Worm (Caenorhabditis elegans) whole organism, midembryonic: ENCODE results near the gene egl-15.

Source experiments
- T22C8.4 ChIP-seq: fragments of 200-800 bp; sonication (Bioruptor generic); IDR thresholded peaks from 2 replicates; pipeline ENCODE4 v1.3.6; 2022; ENCODE audit warnings: missing genetic modification characterization, missing compliant biosample characterization
- flt-1 ChIP-seq: fragments of 200-800 bp; sonication (Bioruptor generic); IDR thresholded peaks from 2 replicates; pipeline ENCODE4 v1.3.6; 2022; ENCODE audit warnings: missing genetic modification characterization, missing compliant biosample characterization
- med-1 ChIP-seq: sonication (generic microtip); optimal IDR thresholded peaks from 2 replicates; lab custom pipeline; 2017; ENCODE audit warnings: missing genetic modification characterization, mild to moderate bottlenecking, missing compliant biosample characterization, antibody characterized with exemption, missing genetic modification reagents; ENCODE audit not compliant: insufficient read depth
- ref-1 ChIP-seq: fragments of 200-800 bp; sonication (Bioruptor generic); conservative IDR thresholded peaks from 2 replicates; pipeline ENCODE4 v1.3.6; 2022; ENCODE audit warnings: missing genetic modification reagents, missing genetic modification characterization, missing compliant biosample characterization
- ztf-23 ChIP-seq: fragments of 200-800 bp; sonication (Bioruptor generic); IDR thresholded peaks from 2 replicates; pipeline ENCODE4 v1.3.6; 2022; ENCODE audit warnings: missing genetic modification reagents, missing genetic modification characterization, missing compliant biosample characterization
- ztf-29 ChIP-seq: fragments of 200-800 bp; sonication (Bioruptor generic); IDR thresholded peaks from 2 replicates; pipeline ENCODE4 v1.3.6; 2022; ENCODE audit warnings: missing genetic modification reagents, missing genetic modification characterization, missing compliant biosample characterization

ce11 chrX:11031869-11032268 lies 15.7 kb downstream of the egl-15 start:
- TF ChIP-seq med-1 (no peak), ztf-29 (GFP tag; lab: Robert Waterston, UW) (no peak), ref-1 (GFP tag; lab: Robert Waterston, UW) (no peak), T22C8.4 (GFP tag; lab: Robert Waterston, UW) (no peak), ztf-23 (GFP tag; lab: Robert Waterston, UW) (no peak), flt-1 (GFP tag; lab: Robert Waterston, UW) (peak; percentile 53; the same call in 1 of the 2 replicates)
